Worm (Caenorhabditis elegans) whole organism, mixed stage, embryonic: ENCODE results near the gene ndx-2.

Experiments
- bed-3 ChIP-seq: fragments of 200-800 bp; sonication (Bioruptor generic); optimal IDR thresholded peaks from 3 replicates; lab custom pipeline; 2018; ENCODE audit warnings: mild to moderate bottlenecking, missing genetic modification characterization, moderate library complexity, missing compliant biosample characterization
- ces-1 ChIP-seq: fragments of 150-350 bp; optimal IDR thresholded peaks from 2 replicates; lab custom pipeline; 2014; ENCODE audit warnings: missing biosample characterization, missing genetic modification reagents, missing genetic modification characterization
- drap-1 ChIP-seq: fragments of 200-800 bp; sonication (Bioruptor generic); optimal IDR thresholded peaks from 3 replicates; lab custom pipeline; 2018; ENCODE audit warnings: mild to moderate bottlenecking, missing genetic modification characterization, missing compliant biosample characterization
- lsy-2 ChIP-seq: fragments of 150-350 bp; optimal IDR thresholded peaks from 2 replicates; lab custom pipeline; 2014; ENCODE audit warnings: missing biosample characterization, missing genetic modification characterization
- nhr-12 ChIP-seq: fragments of 150-350 bp; optimal IDR thresholded peaks from 2 replicates; lab custom pipeline; 2014; ENCODE audit warnings: missing biosample characterization, missing genetic modification characterization
- nhr-76 ChIP-seq: sonication (generic microtip); optimal IDR thresholded peaks from 2 replicates; lab custom pipeline; 2017; ENCODE audit warnings: missing biosample characterization, missing genetic modification characterization
- tbx-8 ChIP-seq: fragments of 200-800 bp; sonication (Bioruptor generic); optimal IDR thresholded peaks from 2 replicates; lab custom pipeline; 2018; ENCODE audit warnings: mild to moderate bottlenecking, missing genetic modification characterization, moderate library complexity, missing compliant biosample characterization
- unc-39 ChIP-seq: fragments of 150-350 bp; optimal IDR thresholded peaks from 2 replicates; lab custom pipeline; 2014; ENCODE audit warnings: missing biosample characterization, missing genetic modification characterization

DNA sequence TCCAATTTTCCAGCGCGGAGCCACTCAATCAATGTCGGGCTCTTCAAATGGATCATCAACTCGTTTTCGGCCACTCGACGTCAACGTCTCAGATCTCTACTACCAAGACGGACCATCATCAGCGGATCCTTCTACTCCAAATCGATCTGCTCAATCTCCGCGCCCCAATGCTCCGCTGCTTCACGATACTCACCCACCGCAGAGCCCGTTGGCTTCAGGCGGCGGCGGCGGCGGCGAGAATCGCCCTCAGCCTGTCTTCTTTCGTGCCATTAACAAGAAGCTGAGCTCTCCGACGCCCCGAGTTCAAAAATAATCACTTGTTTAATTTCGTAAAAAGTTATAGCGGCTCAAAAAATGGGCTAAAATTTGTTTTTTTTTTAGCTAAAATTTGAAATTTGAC lies 18.7 kb downstream of the ndx-2 start:
- no peak for TF ChIP-seq nhr-76 (tag; lab: Kevin White, UChicago)
- TF ChIP-seq nhr-12 (tag; lab: Kevin White, UChicago): no peak
- no peak for TF ChIP-seq tbx-8
- TF ChIP-seq drap-1 (GFP tag; lab: Kevin White, UChicago): no peak
- no peak for TF ChIP-seq ces-1 (GFP tag; lab: Kevin White, UChicago)
- TF ChIP-seq bed-3: no peak
- no peak for TF ChIP-seq lsy-2 (tag; lab: Kevin White, UChicago)
- TF ChIP-seq unc-39: no peak
